Fruit fly (Drosophila melanogaster): Measurements from ENCODE around the gene CG32816.

The CG32816 gene

DNA sequence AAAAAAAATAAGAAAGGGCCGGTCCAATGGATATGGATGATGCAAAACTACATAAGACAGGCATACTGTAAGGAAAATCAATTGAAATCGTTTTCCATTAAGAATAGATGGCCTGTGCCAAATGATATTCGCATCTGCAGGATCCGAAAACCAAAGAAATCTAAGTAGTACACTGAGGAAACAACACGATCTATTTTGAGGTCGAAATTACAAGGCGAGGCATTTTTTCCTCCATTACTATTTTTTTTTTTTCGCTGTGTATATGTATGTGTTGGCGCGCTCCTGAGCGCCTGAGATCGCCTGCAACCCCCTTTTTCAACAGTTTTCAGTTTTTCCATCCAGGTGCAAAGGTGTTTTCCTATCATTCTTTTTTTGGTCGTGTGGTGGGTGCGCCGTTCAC is 6.6 kb downstream of the CG32816 start:
- TF ChIP-seq CG6163 (GFP tag; IDR thresholded peaks at IDR 0.05) (no peak), Hr4 (GFP tag; optimal IDR thresholded peaks at IDR 0.05) (no peak), fd85E (GFP tag; optimal IDR thresholded peaks at IDR 0.05) (no peak), lz (GFP tag; optimal IDR thresholded peaks at IDR 0.05) (no peak), Blimp-1 (GFP tag; optimal IDR thresholded peaks at IDR 0.05) (no peak), fkh (GFP tag; optimal IDR thresholded peaks at IDR 0.05) (no peak), Hr38 (GFP tag; optimal IDR thresholded peaks at IDR 0.05) (no peak), CG9139 (GFP tag; optimal IDR thresholded peaks at IDR 0.05) (no peak), topi (GFP tag; optimal IDR thresholded peaks at IDR 0.05) (no peak), acj6 (GFP tag; optimal IDR thresholded peaks at IDR 0.05) (no peak), Met (GFP tag; optimal IDR thresholded peaks at IDR 0.05) (no peak), Ets21C (GFP tag; optimal IDR thresholded peaks at IDR 0.05) (no peak), dac (GFP tag; optimal IDR thresholded peaks at IDR 0.05) (no peak), Eip75B (GFP tag; optimal IDR thresholded peaks at IDR 0.05) (no peak)

DNA sequence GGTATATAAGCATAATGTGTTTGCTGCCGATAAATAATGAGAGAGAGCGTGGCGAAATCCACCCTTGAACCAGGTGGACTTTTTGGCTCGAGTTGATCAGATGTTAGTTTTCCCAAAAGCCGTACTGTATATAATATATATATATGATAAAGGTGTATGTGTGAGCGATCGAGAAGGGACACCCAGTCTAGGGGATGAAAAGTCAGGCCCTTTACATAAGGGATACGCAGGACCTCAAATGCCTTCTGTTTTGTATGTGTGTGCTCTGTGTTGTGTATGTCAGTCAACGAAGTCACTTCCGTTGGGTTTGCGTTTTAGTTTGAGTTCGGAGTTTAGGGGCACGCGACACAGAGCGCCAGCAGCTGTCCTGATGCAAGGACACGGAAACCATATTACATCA is 10.1 kb downstream of the CG32816 start, which contains the start of gene ase:
ase (plus strand) TSS at position 301 of the 400 bp plus-strand sequence.
- TF ChIP-seq CG11902 (GFP tag; optimal IDR thresholded peaks at IDR 0.05) (no peak), CG4318 (GFP tag; optimal IDR thresholded peaks at IDR 0.05) (no peak), Smox (GFP tag; optimal IDR thresholded peaks at IDR 0.05) (no peak), CG1621 (tag; optimal IDR thresholded peaks at IDR 0.05) (no peak), CG10631 (GFP tag; optimal IDR thresholded peaks at IDR 0.05) (no peak), Blimp-1 (GFP tag; optimal IDR thresholded peaks at IDR 0.05) (no peak), topi (GFP tag; optimal IDR thresholded peaks at IDR 0.05) (no peak), fkh (GFP tag; optimal IDR thresholded peaks at IDR 0.05) (no peak), CG7368 (GFP tag; optimal IDR thresholded peaks at IDR 0.05) (no peak), Hr4 (GFP tag; optimal IDR thresholded peaks at IDR 0.05) (no peak), Gug (GFP tag; IDR thresholded peaks at IDR 0.05) (no peak), Eip78C (GFP tag) (no peak), CG3032 (tag; optimal IDR thresholded peaks at IDR 0.05) (no peak), eg (GFP tag; IDR thresholded peaks at IDR 0.05) (no peak), CG6808 (GFP tag; optimal IDR thresholded peaks at IDR 0.05) (no peak)

DNA sequence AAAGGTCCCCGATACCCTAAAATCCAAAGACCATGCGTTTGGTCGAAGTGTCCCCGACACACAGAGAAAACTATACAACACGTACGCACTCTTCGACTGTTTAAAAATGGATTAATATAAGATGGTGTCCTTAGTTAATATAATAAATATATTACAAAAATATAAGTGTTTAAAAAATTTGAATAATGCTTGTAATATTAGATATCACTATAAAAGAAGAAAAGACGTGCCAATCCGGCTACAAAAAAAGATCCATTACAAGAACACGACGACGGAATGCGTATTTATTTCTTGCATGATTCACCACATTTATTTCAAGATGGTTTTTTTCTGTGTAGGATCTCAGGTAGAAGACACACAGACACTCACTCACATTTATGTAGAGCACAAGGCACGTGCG is 12.7 kb downstream of the CG32816 start:
- TF ChIP-seq CG34406 (GFP tag; optimal IDR thresholded peaks at IDR 0.05) (no peak), CG8319 (GFP tag; optimal IDR thresholded peaks at IDR 0.05) (no peak), svp (GFP tag) (peak; percentile 57), Eip78C (GFP tag) (peak; percentile 31)

DNA sequence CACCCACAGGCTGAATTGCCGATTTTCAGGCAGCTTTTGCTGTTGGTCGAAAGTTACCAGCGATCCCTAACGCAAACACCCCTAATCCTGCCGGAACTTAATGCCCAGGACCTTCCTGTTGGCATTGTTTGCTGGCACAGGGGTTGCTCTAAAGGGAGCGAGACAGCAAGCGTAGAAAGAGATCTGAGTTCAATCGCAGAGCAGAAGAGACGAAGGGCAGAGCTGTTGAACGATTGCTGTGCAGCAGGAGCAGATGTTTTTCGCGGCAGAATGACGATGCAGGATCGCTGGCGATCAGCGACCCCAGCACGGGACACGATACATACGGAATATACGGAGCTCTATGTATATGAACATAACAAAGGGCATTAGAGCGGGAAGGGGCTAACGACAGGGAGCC is 13.6 kb downstream of the CG32816 start:
- TF ChIP-seq Sox14 (GFP tag; optimal IDR thresholded peaks at IDR 0.05) (no peak), CG6808 (GFP tag; optimal IDR thresholded peaks at IDR 0.05) (no peak), achi (GFP tag; optimal IDR thresholded peaks at IDR 0.05) (no peak), CG8319 (GFP tag; optimal IDR thresholded peaks at IDR 0.05) (no peak), CG34406 (GFP tag; optimal IDR thresholded peaks at IDR 0.05) (no peak), vri (GFP tag; optimal IDR thresholded peaks at IDR 0.05) (no peak), Eip78C (GFP tag) (no peak), acj6 (GFP tag; optimal IDR thresholded peaks at IDR 0.05) (no peak), CG8119 (GFP tag; IDR thresholded peaks at IDR 0.05) (no peak), Sox15 (GFP tag; optimal IDR thresholded peaks at IDR 0.05) (no peak), Sox102F (GFP tag; optimal IDR thresholded peaks at IDR 0.05) (no peak), topi (GFP tag; optimal IDR thresholded peaks at IDR 0.05) (no peak)

DNA sequence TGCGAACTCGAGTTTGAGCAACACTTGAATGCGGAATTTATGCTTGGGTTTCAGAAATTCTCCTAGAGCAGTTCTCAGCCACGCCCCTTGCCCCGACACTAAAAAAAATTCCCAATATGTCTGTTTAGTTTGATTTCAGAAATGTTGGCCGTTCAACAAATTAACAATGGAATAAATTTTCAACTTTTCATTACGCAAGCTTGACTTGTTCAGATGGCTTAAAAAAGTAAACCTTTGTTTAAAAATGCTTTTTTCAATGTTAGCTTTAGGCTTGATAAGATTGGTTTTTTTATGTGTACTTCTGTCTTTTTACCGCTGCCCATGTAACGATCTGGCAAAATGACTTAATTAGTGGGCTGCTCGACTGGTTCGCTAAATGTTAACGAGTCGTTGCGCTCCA is 17.8 kb downstream of the CG32816 start:
- TF ChIP-seq Ets96B (tag; optimal IDR thresholded peaks at IDR 0.05) (peak; percentile 54), Hr38 (GFP tag; optimal IDR thresholded peaks at IDR 0.05) (no peak), Ets21C (GFP tag; optimal IDR thresholded peaks at IDR 0.05) (no peak), cyc (GFP tag; optimal IDR thresholded peaks at IDR 0.05) (no peak), fd59A (GFP tag; optimal IDR thresholded peaks at IDR 0.05) (peak; percentile 41), Eip78C (GFP tag) (peak; percentile 76), CG8632 (GFP tag; optimal IDR thresholded peaks at IDR 0.05) (no peak), vri (GFP tag; optimal IDR thresholded peaks at IDR 0.05) (no peak), CG15336 (GFP tag; IDR thresholded peaks at IDR 0.05) (no peak), dac (GFP tag; optimal IDR thresholded peaks at IDR 0.05) (no peak), OdsH (GFP tag; optimal IDR thresholded peaks at IDR 0.05) (peak; percentile 13), CG11762 (GFP tag; optimal IDR thresholded peaks at IDR 0.05; ENCODE audit: insufficient read depth) (no peak), CG7368 (GFP tag; optimal IDR thresholded peaks at IDR 0.05) (no peak), CG6808 (GFP tag; optimal IDR thresholded peaks at IDR 0.05) (peak; percentile 42), Eip93F (GFP tag; optimal IDR thresholded peaks at IDR 0.05) (no peak), Blimp-1 (GFP tag; optimal IDR thresholded peaks at IDR 0.05) (no peak), CG32006 (GFP tag; optimal IDR thresholded peaks at IDR 0.05) (no peak), CG1621 (tag; optimal IDR thresholded peaks at IDR 0.05) (peak; percentile 37), ss (GFP tag; optimal IDR thresholded peaks at IDR 0.05) (peak; percentile 42 to 47), Hr4 (GFP tag; optimal IDR thresholded peaks at IDR 0.05) (no peak), CG11902 (GFP tag; optimal IDR thresholded peaks at IDR 0.05) (no peak), CG6163 (GFP tag; IDR thresholded peaks at IDR 0.05) (peak; percentile 37; the same call in 1 of the 3 replicates)

All from whole organism, prepupa.